Fruit fly (Drosophila melanogaster) whole organism, prepupa: ENCODE data around the gene CG31675.

Experiments
- Blimp-1 ChIP-seq: fragments of 200-800 bp; sonication (Bioruptor generic); optimal IDR thresholded peaks from 3 replicates; lab custom pipeline; 2017; ENCODE audit warnings: missing biosample characterization, missing genetic modification characterization, mild to moderate bottlenecking, moderate library complexity, missing genetic modification reagents
- CG3032 ChIP-seq: fragments of 200-800 bp; optimal IDR thresholded peaks from 2 replicates; lab custom pipeline; 2019; ENCODE audit warnings: missing biosample characterization, mild to moderate bottlenecking, missing genetic modification characterization, moderate library complexity
- Ets96B ChIP-seq: fragments of 200-800 bp; optimal IDR thresholded peaks from 2 replicates; lab custom pipeline; 2019; ENCODE audit warnings: missing biosample characterization, mild to moderate bottlenecking, missing genetic modification characterization, moderate library complexity
- Gug ChIP-seq: fragments of 200-800 bp; sonication (Bioruptor generic); IDR thresholded peaks from 2 replicates; pipeline ENCODE4 v1.3.6; 2022; ENCODE audit warnings: missing biosample characterization, missing genetic modification characterization
- Hr39 ChIP-seq: fragments of 200-800 bp; sonication (Bioruptor generic); optimal IDR thresholded peaks from 2 replicates; lab custom pipeline; 2016; ENCODE audit warnings: missing biosample characterization, missing genetic modification characterization
- Lpt ChIP-seq: fragments of 200-800 bp; sonication (Bioruptor generic); optimal IDR thresholded peaks from 3 replicates; lab custom pipeline; 2016; ENCODE audit warnings: missing biosample characterization, missing genetic modification characterization
- dsx ChIP-seq: fragments of 200-800 bp; optimal IDR thresholded peaks from 3 replicates; lab custom pipeline; 2019; ENCODE audit warnings: missing biosample characterization, mild to moderate bottlenecking, missing genetic modification characterization, moderate library complexity; ENCODE audit not compliant: poor library complexity, severe bottlenecking
- net ChIP-seq: fragments of 200-800 bp; sonication (Bioruptor generic); optimal IDR thresholded peaks from 3 replicates; lab custom pipeline; 2016; ENCODE audit warnings: missing biosample characterization, missing genetic modification characterization

dm6 chr2L:20880476-20880875 lies 12.9 kb downstream of the CG31675 start:
- peak; percentile 56 for TF ChIP-seq Hr39 (GFP tag; lab: Kevin White, UChicago)
- no peak for TF ChIP-seq Blimp-1
- TF ChIP-seq Ets96B (tag; lab: Kevin White, UChicago): no peak
- no peak for TF ChIP-seq dsx
- peak; percentile 0 for TF ChIP-seq net
- no peak for TF ChIP-seq Gug (GFP tag; lab: Robert Waterston, UW)
- no peak for TF ChIP-seq CG3032 (tag; lab: Kevin White, UChicago)
- no peak for TF ChIP-seq Lpt (GFP tag; lab: Kevin White, UChicago)
